Fruit fly (Drosophila melanogaster) whole organism, wandering third instar larva: ENCODE results near the gene Gug.

Experiments used
- Abd-B ChIP-seq: fragments of >200 bp; optimal IDR thresholded peaks from 2 replicates; lab custom pipeline; 2017; ENCODE audit warnings: missing biosample characterization, missing genetic modification characterization
- Hr78 ChIP-seq: fragments of >200 bp; optimal IDR thresholded peaks from 2 replicates; lab custom pipeline; 2017; ENCODE audit warnings: missing biosample characterization, missing genetic modification characterization
- Hr83 ChIP-seq: fragments of 200-300 bp; sonication (Bioruptor generic); optimal IDR thresholded peaks from 2 replicates; lab custom pipeline; 2016; ENCODE audit warnings: missing biosample characterization, mild to moderate bottlenecking, missing genetic modification characterization, moderate library complexity; ENCODE audit not compliant: poor library complexity, severe bottlenecking
- OdsH ChIP-seq: fragments of 200-800 bp; sonication (Bioruptor generic); optimal IDR thresholded peaks from 2 replicates; lab custom pipeline; 2016; ENCODE audit warnings: missing biosample characterization, mild to moderate bottlenecking, missing genetic modification characterization
- br ChIP-seq: fragments of 200-800 bp; sonication (Bioruptor generic); optimal IDR thresholded peaks from 2 replicates; lab custom pipeline; 2016; ENCODE audit warnings: missing biosample characterization, missing genetic modification characterization
- foxo ChIP-seq, 2 experiments: fragments of 200-800 bp; sonication (Bioruptor generic); optimal IDR thresholded peaks; 2 replicates in 1 of 2; 3 replicates in 1 of 2; lab custom pipeline; 2016 to 2017; ENCODE audit warnings: missing biosample characterization in 2 of 2, missing genetic modification characterization in 2 of 2
- fru ChIP-seq: fragments of 200-800 bp; sonication (Bioruptor generic); optimal IDR thresholded peaks from 3 replicates; lab custom pipeline; 2016; ENCODE audit warnings: missing biosample characterization, mild to moderate bottlenecking, missing genetic modification characterization
- pan ChIP-seq: fragments of >200 bp; optimal IDR thresholded peaks from 2 replicates; lab custom pipeline; 2017
- psq ChIP-seq: fragments of 200-800 bp; sonication (Bioruptor generic); optimal IDR thresholded peaks from 3 replicates; lab custom pipeline; 2017; ENCODE audit warnings: missing biosample characterization, mild to moderate bottlenecking, missing genetic modification characterization, moderate library complexity
- sv ChIP-seq: fragments of 200-800 bp; sonication (Bioruptor generic); optimal IDR thresholded peaks from 3 replicates; lab custom pipeline; 2016; ENCODE audit warnings: missing biosample characterization, missing genetic modification characterization

DNA sequence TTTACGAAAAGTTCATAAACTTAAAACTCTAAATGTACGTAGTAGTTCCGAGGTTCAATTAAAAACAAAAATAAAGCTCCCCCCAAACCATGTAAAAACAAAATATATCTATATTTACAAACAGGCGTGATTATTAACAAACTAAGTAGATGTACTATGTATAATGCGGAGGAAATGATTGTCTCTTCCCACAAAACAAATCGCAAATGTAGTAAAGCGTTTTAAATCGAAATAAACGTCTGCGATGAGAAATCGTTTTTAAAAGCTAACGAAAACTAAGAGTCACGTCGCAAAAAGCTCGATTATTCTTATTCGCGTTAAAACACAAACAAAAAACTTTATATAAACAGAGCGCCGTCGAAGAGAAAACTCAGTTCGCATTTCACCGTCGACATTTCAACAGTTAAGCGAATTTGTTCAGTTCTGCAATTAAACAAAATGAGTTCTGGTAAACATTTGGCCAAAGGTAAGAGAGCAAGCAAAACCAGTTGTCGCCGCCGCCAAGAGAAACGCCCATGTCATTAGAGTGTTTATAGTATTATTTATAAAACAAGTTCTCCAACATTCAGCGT lies 68.9 kb downstream of the Gug start, which contains the start of gene GstO3:
- TF ChIP-seq br (GFP tag; lab: Kevin White, UChicago) (no peak), foxo (GFP tag; optimal IDR thresholded peaks at IDR 0.05; lab: Kevin White, UChicago) (peak in 1 of 2 experiments; percentile 81), sv (no peak), fru (GFP tag; lab: Kevin White, UChicago) (no peak), Hr78 (no peak), Hr83 (GFP tag; lab: Kevin White, UChicago) (no peak), psq (no peak), pan (lab: Kevin White, UChicago) (no peak), OdsH (no peak), Abd-B (GFP tag; lab: Kevin White, UChicago) (no peak)
